Fruit fly (Drosophila melanogaster): Measurements from ENCODE around the gene ath.

DNA sequence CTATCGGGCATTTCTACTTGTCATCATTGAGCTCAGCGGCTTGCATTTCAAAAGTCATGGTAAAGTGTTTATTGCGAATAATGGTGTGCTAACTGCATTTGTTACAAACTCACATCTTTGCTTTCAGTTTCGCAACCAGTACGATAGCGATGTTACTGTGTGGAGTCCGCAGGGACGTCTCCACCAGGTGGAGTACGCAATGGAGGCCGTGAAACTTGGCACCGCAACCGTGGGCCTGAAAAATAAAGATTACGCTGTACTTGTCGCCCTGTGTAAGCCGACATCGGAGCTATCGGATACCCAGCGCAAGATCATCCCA is 10.4 kb downstream of the ath start:
- TF ChIP-seq Vsx2 (GFP tag; optimal IDR thresholded peaks at IDR 0.05; ENCODE audit: partially characterized antibody) (no peak), Abd-B (GFP tag; optimal IDR thresholded peaks at IDR 0.05) (no peak), brk (GFP tag; optimal IDR thresholded peaks at IDR 0.05) (no peak), rgr (GFP tag; optimal IDR thresholded peaks at IDR 0.05) (no peak), OdsH (GFP tag; optimal IDR thresholded peaks at IDR 0.05) (no peak), psq (GFP tag; optimal IDR thresholded peaks at IDR 0.05) (no peak)

Measured in whole organism, wandering third instar larva.